Worm (Caenorhabditis elegans): Measurements from ENCODE around the gene glb-7.

DNA sequence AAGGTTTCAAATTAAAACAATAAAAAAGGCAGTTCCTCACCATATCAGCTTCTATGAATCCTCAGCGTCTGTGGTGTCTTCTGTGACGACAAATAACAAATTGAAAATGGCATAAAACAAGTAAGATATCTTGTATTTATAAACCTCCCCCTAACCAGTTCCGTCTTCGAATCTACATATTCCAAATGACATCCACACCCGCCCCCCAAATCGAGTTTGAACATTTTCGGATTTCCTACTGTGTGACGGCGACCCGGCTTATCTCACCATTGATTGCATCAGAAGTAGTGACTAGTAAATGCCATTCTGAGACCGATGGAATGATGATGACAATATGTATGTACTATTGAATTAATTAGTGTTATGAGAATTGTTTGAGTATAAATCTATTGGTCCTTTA lies 6.2 kb downstream of the glb-7 start, which contains the start of gene grl-20:
- TF ChIP-seq tbx-2 (tag; optimal IDR thresholded peaks at IDR 0.05) (no peak), nfya-1 (tag; optimal IDR thresholded peaks at IDR 0.05; ENCODE audit: insufficient read depth) (no peak)

All from whole organism, L3 larva.